Fruit fly (Drosophila melanogaster) whole organism, embryonic: ENCODE measurements around the gene CG2120.

Experiments used
- C15 ChIP-seq: fragments of 200-800 bp; sonication (Bioruptor generic); IDR thresholded peaks from 3 replicates; pipeline ENCODE4 v1.3.6; 2022; ENCODE audit warnings: missing biosample characterization, missing genetic modification characterization
- CG10366 ChIP-seq: fragments of 200-800 bp; sonication (Bioruptor generic); IDR thresholded peaks from 2 replicates; pipeline ENCODE4 v1.3.6; 2022; ENCODE audit warnings: missing biosample characterization, missing genetic modification characterization
- CG10979 ChIP-seq: fragments of 200-800 bp; sonication (Bioruptor generic); optimal IDR thresholded peaks from 2 replicates; lab custom pipeline; 2018; ENCODE audit warnings: missing biosample characterization, mild to moderate bottlenecking, missing genetic modification characterization, moderate library complexity
- CG11398 ChIP-seq: fragments of 200-800 bp; sonication (Bioruptor generic); optimal IDR thresholded peaks from 2 replicates; lab custom pipeline; 2016; ENCODE audit warnings: missing biosample characterization, missing genetic modification characterization
- CG13123 ChIP-seq: fragments of 200-800 bp; sonication (Bioruptor generic); optimal IDR thresholded peaks from 2 replicates; lab custom pipeline; 2016; ENCODE audit warnings: missing biosample characterization, missing genetic modification characterization
- CG15269 ChIP-seq: fragments of 200-800 bp; sonication (Bioruptor generic); optimal IDR thresholded peaks from 2 replicates; lab custom pipeline; 2018; ENCODE audit warnings: missing biosample characterization, mild to moderate bottlenecking, missing genetic modification characterization, moderate library complexity
- CG15601 ChIP-seq: fragments of 200-800 bp; sonication (Bioruptor generic); optimal IDR thresholded peaks from 3 replicates; lab custom pipeline; 2019; ENCODE audit warnings: missing biosample characterization, mild to moderate bottlenecking, missing genetic modification characterization, moderate library complexity
- CG2129 ChIP-seq: fragments of 200-800 bp; sonication (Bioruptor generic); IDR thresholded peaks from 2 replicates; pipeline ENCODE4 v1.3.6; 2022; ENCODE audit warnings: missing biosample characterization, missing genetic modification characterization; ENCODE audit not compliant: partially characterized antibody
- CG3065 ChIP-seq: fragments of 200-800 bp; sonication (Bioruptor generic); optimal IDR thresholded peaks from 2 replicates; lab custom pipeline; 2016; ENCODE audit warnings: missing biosample characterization, missing genetic modification characterization
- CG3163 ChIP-seq: fragments of 200-800 bp; sonication (Bioruptor generic); optimal IDR thresholded peaks from 3 replicates; lab custom pipeline; 2016; ENCODE audit warnings: missing biosample characterization, missing genetic modification characterization
- CG32532 ChIP-seq: fragments of 200-800 bp; sonication (Bioruptor generic); IDR thresholded peaks from 2 replicates; pipeline ENCODE4 v1.3.6; 2022; ENCODE audit warnings: missing biosample characterization, missing genetic modification characterization
- CG33213 ChIP-seq: fragments of 200-800 bp; sonication (Bioruptor generic); optimal IDR thresholded peaks from 3 replicates; lab custom pipeline; 2016; ENCODE audit warnings: missing biosample characterization, missing genetic modification characterization
- CG33557 ChIP-seq: fragments of 200-800 bp; sonication (Bioruptor generic); optimal IDR thresholded peaks from 2 replicates; lab custom pipeline; 2019; ENCODE audit warnings: missing biosample characterization, mild to moderate bottlenecking, missing genetic modification characterization, moderate library complexity
- CG34224 ChIP-seq: fragments of 200-800 bp; sonication (Bioruptor generic); IDR thresholded peaks from 3 replicates; pipeline ENCODE4 v1.3.6; 2022; ENCODE audit warnings: missing biosample characterization, missing genetic modification characterization; ENCODE audit not compliant: partially characterized antibody
- CG3838 ChIP-seq: fragments of 200-800 bp; sonication (Bioruptor generic); optimal IDR thresholded peaks from 3 replicates; lab custom pipeline; 2016; ENCODE audit warnings: missing biosample characterization, missing genetic modification characterization
- CG3995 ChIP-seq: fragments of 200-800 bp; sonication (Bioruptor generic); optimal IDR thresholded peaks from 3 replicates; lab custom pipeline; 2016; ENCODE audit warnings: missing biosample characterization, missing genetic modification characterization
- CG4707 ChIP-seq: fragments of 200-800 bp; sonication (Bioruptor generic); optimal IDR thresholded peaks from 2 replicates; lab custom pipeline; 2018; ENCODE audit warnings: missing biosample characterization, mild to moderate bottlenecking, missing genetic modification characterization, moderate library complexity
- CG5245 ChIP-seq: fragments of 200-800 bp; sonication (Bioruptor generic); optimal IDR thresholded peaks from 3 replicates; lab custom pipeline; 2016; ENCODE audit warnings: missing biosample characterization, missing genetic modification characterization
- CG5953 ChIP-seq: fragments of 200-800 bp; sonication (Bioruptor generic); IDR thresholded peaks from 2 replicates; pipeline ENCODE4 v1.3.6; 2022; ENCODE audit warnings: missing biosample characterization, missing genetic modification characterization
- CG6854 ChIP-seq: fragments of 200-800 bp; sonication (Bioruptor generic); optimal IDR thresholded peaks from 3 replicates; lab custom pipeline; 2017; ENCODE audit warnings: missing biosample characterization, mild to moderate bottlenecking, missing genetic modification characterization
- CG9932 ChIP-seq: fragments of 200-800 bp; sonication (Bioruptor generic); IDR thresholded peaks from 2 replicates; pipeline ENCODE4 v1.3.6; 2022; ENCODE audit warnings: missing biosample characterization, missing genetic modification characterization
- CoRest ChIP-seq: fragments of 200-800 bp; sonication (Bioruptor generic); optimal IDR thresholded peaks from 3 replicates; lab custom pipeline; 2018; ENCODE audit warnings: missing biosample characterization, mild to moderate bottlenecking, missing genetic modification characterization, moderate library complexity
- CrebB ChIP-seq: fragments of 200-800 bp; sonication (Bioruptor generic); optimal IDR thresholded peaks from 3 replicates; lab custom pipeline; 2018; ENCODE audit warnings: missing biosample characterization, mild to moderate bottlenecking, missing genetic modification characterization
- Doc3 ChIP-seq: fragments of 200-800 bp; sonication (Bioruptor generic); IDR thresholded peaks from 3 replicates; pipeline ENCODE4 v1.3.6; 2022; ENCODE audit warnings: missing biosample characterization, missing genetic modification characterization; ENCODE audit not compliant: partially characterized antibody
- Eip74EF ChIP-seq, 2 experiments: fragments of 200-800 bp in 1 of 2; fragments of >200 bp in 1 of 2; sonication (Bioruptor generic) in 1 of 2; optimal IDR thresholded peaks; 2 replicates each; lab custom pipeline; 2017 to 2019; ENCODE audit warnings: missing biosample characterization in 2 of 2, missing genetic modification characterization in 2 of 2, mild to moderate bottlenecking in 1 of 2, moderate library complexity in 1 of 2
- Gug ChIP-seq: fragments of 200-800 bp; sonication (Bioruptor generic); IDR thresholded peaks from 4 replicates; pipeline ENCODE4 v1.3.6; 2022; ENCODE audit warnings: missing biosample characterization, missing genetic modification characterization
- Neu2 ChIP-seq: fragments of 200-800 bp; sonication (Bioruptor generic); optimal IDR thresholded peaks from 3 replicates; lab custom pipeline; 2016; ENCODE audit warnings: missing biosample characterization, missing genetic modification characterization, borderline replicate concordance
- Opbp ChIP-seq: fragments of 200-800 bp; sonication (Bioruptor generic); IDR thresholded peaks from 3 replicates; pipeline ENCODE4 v1.3.6; 2022; ENCODE audit warnings: missing biosample characterization, missing genetic modification characterization; ENCODE audit not compliant: partially characterized antibody
- Rx ChIP-seq: fragments of 200-800 bp; sonication (Bioruptor generic); IDR thresholded peaks from 2 replicates; pipeline ENCODE4 v1.3.6; 2022; ENCODE audit warnings: missing biosample characterization, missing genetic modification characterization
- Six4 ChIP-seq: fragments of 200-800 bp; sonication (Bioruptor generic); optimal IDR thresholded peaks from 2 replicates; lab custom pipeline; 2016; ENCODE audit warnings: missing biosample characterization, missing genetic modification characterization
- br ChIP-seq: fragments of >200 bp; optimal IDR thresholded peaks from 2 replicates; lab custom pipeline; 2017
- cas ChIP-seq: fragments of 200-800 bp; sonication (Bioruptor generic); IDR thresholded peaks from 2 replicates; pipeline ENCODE4 v1.3.6; 2022; ENCODE audit warnings: missing biosample characterization, missing genetic modification characterization
- emc ChIP-seq: fragments of 200-800 bp; sonication (Bioruptor generic); optimal IDR thresholded peaks from 2 replicates; lab custom pipeline; 2016; ENCODE audit warnings: missing biosample characterization, missing genetic modification characterization
- exex ChIP-seq: fragments of 200-800 bp; sonication (Bioruptor generic); optimal IDR thresholded peaks from 4 replicates; lab custom pipeline; 2018; ENCODE audit warnings: missing biosample characterization, mild to moderate bottlenecking, missing genetic modification characterization, moderate library complexity
- fru ChIP-seq: fragments of >200 bp; optimal IDR thresholded peaks from 2 replicates; lab custom pipeline; 2017
- gem ChIP-seq: fragments of 200-800 bp; sonication (Bioruptor generic); optimal IDR thresholded peaks from 2 replicates; lab custom pipeline; 2019; ENCODE audit warnings: missing biosample characterization, mild to moderate bottlenecking, missing genetic modification characterization, moderate library complexity
- gro ChIP-seq: fragments of 200-800 bp; sonication (Bioruptor generic); optimal IDR thresholded peaks from 2 replicates; lab custom pipeline; 2016; ENCODE audit warnings: missing biosample characterization, missing genetic modification characterization
- klu ChIP-seq: fragments of 200-800 bp; sonication (Bioruptor generic); IDR thresholded peaks from 2 replicates; pipeline ENCODE4 v1.3.6; 2022; ENCODE audit warnings: missing biosample characterization, missing genetic modification characterization
- mirr ChIP-seq: fragments of 200-800 bp; sonication (Bioruptor generic); optimal IDR thresholded peaks from 3 replicates; lab custom pipeline; 2018; ENCODE audit warnings: missing biosample characterization, mild to moderate bottlenecking, missing genetic modification characterization
- nerfin-1 ChIP-seq: fragments of 200-800 bp; sonication (Bioruptor generic); optimal IDR thresholded peaks from 3 replicates; lab custom pipeline; 2019; ENCODE audit warnings: missing biosample characterization, mild to moderate bottlenecking, missing genetic modification characterization, moderate library complexity
- nmo ChIP-seq: fragments of 200-800 bp; sonication (Bioruptor generic); optimal IDR thresholded peaks from 2 replicates; lab custom pipeline; 2018; ENCODE audit warnings: missing biosample characterization, mild to moderate bottlenecking, missing genetic modification characterization, moderate library complexity
- repo ChIP-seq: fragments of 200-800 bp; sonication (Bioruptor generic); optimal IDR thresholded peaks from 2 replicates; lab custom pipeline; 2016; ENCODE audit warnings: missing biosample characterization, missing genetic modification characterization
- run ChIP-seq: fragments of 200-800 bp; sonication (Bioruptor generic); optimal IDR thresholded peaks from 3 replicates; lab custom pipeline; 2018; ENCODE audit warnings: missing biosample characterization, mild to moderate bottlenecking, missing genetic modification characterization
- sc ChIP-seq, 3 experiments: fragments of >200 bp in 2 of 3; fragments of 200-800 bp in 1 of 3; sonication (Bioruptor generic) in 1 of 3; optimal IDR thresholded peaks; 2 replicates in 2 of 3; 3 replicates in 1 of 3; lab custom pipeline; 2017; ENCODE audit warnings: mild to moderate bottlenecking in 1 of 3, missing biosample characterization in 1 of 3, missing genetic modification characterization in 1 of 3, missing genetic modification reagents in 1 of 3
- sqz ChIP-seq: fragments of 200-800 bp; sonication (Bioruptor generic); optimal IDR thresholded peaks from 3 replicates; lab custom pipeline; 2018; ENCODE audit warnings: missing biosample characterization, mild to moderate bottlenecking, missing genetic modification characterization
- tll ChIP-seq, 2 experiments: fragments of 200-800 bp in 1 of 2; fragments of >200 bp in 1 of 2; sonication (Bioruptor generic) in 1 of 2; optimal IDR thresholded peaks; 2 replicates each; lab custom pipeline; 2017 to 2019; ENCODE audit warnings: missing biosample characterization in 2 of 2, missing genetic modification characterization in 2 of 2, mild to moderate bottlenecking in 1 of 2, moderate library complexity in 1 of 2
- ttk ChIP-seq: fragments of 200-800 bp; sonication (Bioruptor generic); IDR thresholded peaks from 2 replicates; pipeline ENCODE4 v2.1.2; 2022; ENCODE audit warnings: missing biosample characterization, missing genetic modification characterization
- unc-4 ChIP-seq: fragments of 200-800 bp; sonication (Bioruptor generic); IDR thresholded peaks from 2 replicates; pipeline ENCODE4 v1.3.6; 2022; ENCODE audit warnings: missing biosample characterization, missing genetic modification characterization; ENCODE audit not compliant: partially characterized antibody
- zfh1 ChIP-seq: fragments of 200-800 bp; sonication (Bioruptor generic); IDR thresholded peaks from 3 replicates; pipeline ENCODE4 v1.3.6; 2022; ENCODE audit warnings: missing biosample characterization, missing genetic modification characterization

CG2120 gene

dm6 chrX:8091017-8091620, 44.5 kb upstream of the CG2120 start (continued):
- TF ChIP-seq CG32532 (GFP tag; lab: Robert Waterston, UW) (peak; percentile 99), mirr (GFP tag; lab: Kevin White, UChicago) (peak; percentile 57), fru (no peak), ttk (GFP tag; lab: Robert Waterston, UW) (peak; percentile 99), CrebB (tag; lab: Kevin White, UChicago) (peak; percentile 92), CG15601 (tag; lab: Kevin White, UChicago) (peak; percentile 91), repo (GFP tag; lab: Kevin White, UChicago) (peak; percentile 72), CG34224 (GFP tag; lab: Robert Waterston, UW) (peak; percentile 67; the same call in 2 of the 3 replicates), Six4 (peak; percentile 93), Opbp (GFP tag; lab: Robert Waterston, UW) (0 out of 3 replicates have a peak, but pooled peaks have one; percentile 49), CG33557 (peak; percentile 68), CG13123 (peak; percentile 86), sc (optimal IDR thresholded peaks at IDR 0.05; lab: Kevin White, UChicago) (no peak), sc (GFP tag; optimal IDR thresholded peaks at IDR 0.05; lab: Kevin White, UChicago) (peak; percentile 93), CG15269 (tag; lab: Kevin White, UChicago) (peak; percentile 97), CG9932 (peak; percentile 97), CoRest (tag; lab: Kevin White, UChicago) (peak; percentile 95), klu (GFP tag; lab: Robert Waterston, UW) (peak; percentile 95), emc (GFP tag; lab: Kevin White, UChicago) (peak; percentile 79), exex (tag; lab: Kevin White, UChicago) (peak; percentile 81), gem (tag; lab: Kevin White, UChicago) (peak; percentile 98), Neu2 (GFP tag; lab: Kevin White, UChicago) (no peak), cas (peak; percentile 95), CG10979 (tag; lab: Kevin White, UChicago) (peak; percentile 95), gro (GFP tag; lab: Kevin White, UChicago) (peak; percentile 90), nmo (GFP tag; lab: Kevin White, UChicago) (peak; percentile 94), Gug (GFP tag; lab: Robert Waterston, UW) (peak; percentile 96), CG3838 (GFP tag; lab: Kevin White, UChicago) (peak; percentile 82), CG3995 (GFP tag; lab: Kevin White, UChicago) (peak; percentile 94), Eip74EF (GFP tag; optimal IDR thresholded peaks at IDR 0.05; lab: Kevin White, UChicago) (peak in 1 of 2 experiments; percentile 93), zfh1 (GFP tag; lab: Robert Waterston, UW) (peak; percentile 99), CG4707 (GFP tag; lab: Kevin White, UChicago) (peak; percentile 98), br (lab: Kevin White, UChicago) (no peak), tll (GFP tag; optimal IDR thresholded peaks at IDR 0.05; lab: Kevin White, UChicago) (no peak), CG5245 (peak; percentile 93), run (peak; percentile 94), CG11398 (peak; percentile 37), CG3163 (GFP tag; lab: Kevin White, UChicago) (peak; percentile 65), nerfin-1 (tag; lab: Kevin White, UChicago) (peak; percentile 88), unc-4 (GFP tag; lab: Robert Waterston, UW) (0 out of 2 replicates have a peak, but pooled peaks have one; percentile 24), Rx (peak; percentile 97), CG2129 (no peak), CG5953 (GFP tag; lab: Robert Waterston, UW) (peak; percentile 99), Doc3 (GFP tag; lab: Robert Waterston, UW) (peak; percentile 53; the same call in 2 of the 3 replicates), CG33213 (peak; percentile 86), sqz (GFP tag; lab: Kevin White, UChicago) (peak; percentile 92), CG10366 (GFP tag; lab: Robert Waterston, UW) (peak; percentile 99), CG3065 (GFP tag; lab: Kevin White, UChicago) (peak; percentile 87), C15 (GFP tag; lab: Robert Waterston, UW) (peak; percentile 96), CG6854 (GFP tag; lab: Kevin White, UChicago) (peak; percentile 96)
